Fruit fly (Drosophila melanogaster): Measurements from ENCODE around the gene Sf3b5.
A peak's percentile ranks its signal among the peaks of the same experiment; 100 is the strongest.

Gene Sf3b5

DNA sequence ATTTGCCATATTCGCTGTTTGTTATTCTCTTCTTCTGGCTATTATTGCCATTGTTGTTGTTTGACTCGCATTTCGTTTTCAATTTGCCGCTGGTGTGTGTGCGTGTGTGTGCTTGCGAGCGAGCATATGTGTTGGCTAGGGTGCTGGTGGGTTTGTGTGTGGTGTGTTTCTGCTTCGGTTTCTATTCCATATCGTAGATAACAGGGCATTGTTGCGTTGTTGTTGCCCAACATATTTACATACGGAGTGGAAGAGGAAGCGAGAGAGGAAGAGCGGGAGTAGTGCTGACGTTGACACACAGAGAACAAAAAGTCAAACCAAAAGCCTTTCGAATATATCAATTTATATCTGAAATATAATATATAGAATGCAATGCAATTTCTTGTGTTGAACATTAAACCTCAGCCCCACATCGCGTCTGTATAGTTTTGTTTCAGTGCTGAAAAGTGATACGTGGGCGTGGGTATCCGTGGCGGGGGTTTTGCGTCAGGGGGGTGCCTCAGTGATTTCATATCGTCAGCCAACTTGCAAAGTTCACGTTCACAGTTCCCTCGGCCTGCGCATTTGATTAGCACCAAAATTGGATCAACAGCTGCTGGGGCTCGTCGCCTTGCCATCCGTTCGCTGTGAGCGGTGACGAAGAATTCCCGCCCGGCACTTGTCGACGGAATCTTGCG, 39.4 kb upstream of the Sf3b5 start (continued):
- TF ChIP-seq unpg (GFP tag; optimal IDR thresholded peaks at IDR 0.05) (peak; percentile 79), tin (GFP tag; optimal IDR thresholded peaks at IDR 0.05) (peak; percentile 22), zfh2 (GFP tag; optimal IDR thresholded peaks at IDR 0.05) (no peak), wor (GFP tag; IDR thresholded peaks at IDR 0.05) (no peak), CG7271 (tag; optimal IDR thresholded peaks at IDR 0.05) (peak; percentile 6), CG13123 (GFP tag; optimal IDR thresholded peaks at IDR 0.05) (peak; percentile 11), CG6683 (GFP tag; optimal IDR thresholded peaks at IDR 0.05) (peak; percentile 24), da (GFP tag; optimal IDR thresholded peaks at IDR 0.05) (no peak), lbe (GFP tag; optimal IDR thresholded peaks at IDR 0.05) (peak; percentile 12), CG1792 (GFP tag; optimal IDR thresholded peaks at IDR 0.05) (no peak), z (GFP tag; IDR thresholded peaks at IDR 0.05) (no peak), CG18764 (GFP tag; optimal IDR thresholded peaks at IDR 0.05) (peak; percentile 12), Hr51 (GFP tag; optimal IDR thresholded peaks at IDR 0.05) (peak; percentile 31 to 69), pnt (GFP tag; optimal IDR thresholded peaks at IDR 0.05) (no peak), Awh (GFP tag; IDR thresholded peaks at IDR 0.05) (no peak), croc (GFP tag; conservative IDR thresholded peaks at IDR 0.05) (peak; percentile 33; the same call in 2 of the 3 replicates), CG31388 (GFP tag; optimal IDR thresholded peaks at IDR 0.05) (peak; percentile 30), CG3163 (GFP tag; optimal IDR thresholded peaks at IDR 0.05) (peak; percentile 22), CG2116 (GFP tag; optimal IDR thresholded peaks at IDR 0.05) (no peak), Sox100B (GFP tag; optimal IDR thresholded peaks at IDR 0.05) (peak; percentile 18), CG17802 (tag; optimal IDR thresholded peaks at IDR 0.05) (peak; percentile 53), CG14441 (GFP tag; IDR thresholded peaks at IDR 0.05) (no peak), CG5180 (GFP tag; optimal IDR thresholded peaks at IDR 0.05) (peak; percentile 13), CG12299 (tag; optimal IDR thresholded peaks at IDR 0.05) (peak; percentile 18), salm (tag; optimal IDR thresholded peaks at IDR 0.05) (peak; percentile 44), Nf-YC (tag; optimal IDR thresholded peaks at IDR 0.05) (peak; percentile 76), CG13775 (GFP tag; optimal IDR thresholded peaks at IDR 0.05) (peak; percentile 54), tap (tag; optimal IDR thresholded peaks at IDR 0.05) (peak; percentile 51), HHEX (GFP tag; optimal IDR thresholded peaks at IDR 0.05) (peak; percentile 80), exex (tag; optimal IDR thresholded peaks at IDR 0.05) (peak; percentile 12), H15 (GFP tag; IDR thresholded peaks at IDR 0.05) (no peak), PHDP (tag; optimal IDR thresholded peaks at IDR 0.05) (peak; percentile 80), CG1602 (GFP tag; optimal IDR thresholded peaks at IDR 0.05) (peak; percentile 8), CG13424 (tag; optimal IDR thresholded peaks at IDR 0.05) (peak; percentile 75), stc (GFP tag; IDR thresholded peaks at IDR 0.05) (no peak), Sox102F (GFP tag; optimal IDR thresholded peaks at IDR 0.05) (peak; percentile 85), org-1 (GFP tag; optimal IDR thresholded peaks at IDR 0.05) (peak; percentile 34), CoRest (tag; optimal IDR thresholded peaks at IDR 0.05) (peak; percentile 51), BtbVII (GFP tag; optimal IDR thresholded peaks at IDR 0.05) (peak; percentile 59), sim (GFP tag; IDR thresholded peaks at IDR 0.05) (no peak), CG15479 (GFP tag; optimal IDR thresholded peaks at IDR 0.05) (peak; percentile 88), CG17829 (tag; optimal IDR thresholded peaks at IDR 0.05) (peak; percentile 69), Hmr (GFP tag; optimal IDR thresholded peaks at IDR 0.05) (peak; percentile 85), al (GFP tag; IDR thresholded peaks at IDR 0.05) (no peak), kni (GFP tag; optimal IDR thresholded peaks at IDR 0.05) (peak; percentile 66), Scr (GFP tag; IDR thresholded peaks at IDR 0.05; ENCODE audit: partially characterized antibody) (no peak), CG7987 (GFP tag; optimal IDR thresholded peaks at IDR 0.05) (peak; percentile 54), pum (GFP tag; optimal IDR thresholded peaks at IDR 0.05) (no peak), scrt (GFP tag; optimal IDR thresholded peaks at IDR 0.05) (peak; percentile 65)

Measured in whole organism, embryonic.